Worm (Caenorhabditis elegans) whole organism, L3 larva: ENCODE results near the gene fbxa-115.

Experiments used
- R02D3.7 ChIP-seq: fragments of 150-350 bp; optimal IDR thresholded peaks from 2 replicates; lab custom pipeline; 2014; ENCODE audit warnings: missing biosample characterization, missing genetic modification characterization
- ZK546.5 ChIP-seq: sonication (generic microtip); optimal IDR thresholded peaks from 2 replicates; lab custom pipeline; 2017; ENCODE audit warnings: missing biosample characterization, missing genetic modification characterization
- ceh-28 ChIP-seq: fragments of 150-350 bp; optimal IDR thresholded peaks from 2 replicates; lab custom pipeline; 2014; ENCODE audit warnings: missing biosample characterization, missing genetic modification reagents, missing genetic modification characterization
- elt-2 ChIP-seq: sonication (generic microtip); optimal IDR thresholded peaks from 2 replicates; lab custom pipeline; 2016; ENCODE audit warnings: missing genetic modification reagents, mild to moderate bottlenecking, missing genetic modification characterization, missing compliant biosample characterization
- fkh-2 ChIP-seq: fragments of 150-350 bp; optimal IDR thresholded peaks from 2 replicates; lab custom pipeline; 2014; ENCODE audit warnings: missing biosample characterization, missing genetic modification reagents, missing genetic modification characterization
- nfya-1 ChIP-seq: sonication (generic microtip); optimal IDR thresholded peaks from 2 replicates; lab custom pipeline; 2017; ENCODE audit warnings: missing genetic modification characterization, mild to moderate bottlenecking, missing compliant biosample characterization, antibody characterized with exemption, moderate library complexity; ENCODE audit not compliant: insufficient read depth
- nhr-11 ChIP-seq: fragments of 150-350 bp; optimal IDR thresholded peaks from 2 replicates; lab custom pipeline; 2014; ENCODE audit warnings: missing biosample characterization, missing genetic modification characterization
- nhr-237 ChIP-seq: fragments of 150-350 bp; optimal IDR thresholded peaks from 2 replicates; lab custom pipeline; 2014; ENCODE audit warnings: missing biosample characterization, missing genetic modification characterization
- zag-1 ChIP-seq: fragments of 150-350 bp; optimal IDR thresholded peaks from 2 replicates; lab custom pipeline; 2014; ENCODE audit warnings: missing biosample characterization, missing genetic modification characterization

DNA sequence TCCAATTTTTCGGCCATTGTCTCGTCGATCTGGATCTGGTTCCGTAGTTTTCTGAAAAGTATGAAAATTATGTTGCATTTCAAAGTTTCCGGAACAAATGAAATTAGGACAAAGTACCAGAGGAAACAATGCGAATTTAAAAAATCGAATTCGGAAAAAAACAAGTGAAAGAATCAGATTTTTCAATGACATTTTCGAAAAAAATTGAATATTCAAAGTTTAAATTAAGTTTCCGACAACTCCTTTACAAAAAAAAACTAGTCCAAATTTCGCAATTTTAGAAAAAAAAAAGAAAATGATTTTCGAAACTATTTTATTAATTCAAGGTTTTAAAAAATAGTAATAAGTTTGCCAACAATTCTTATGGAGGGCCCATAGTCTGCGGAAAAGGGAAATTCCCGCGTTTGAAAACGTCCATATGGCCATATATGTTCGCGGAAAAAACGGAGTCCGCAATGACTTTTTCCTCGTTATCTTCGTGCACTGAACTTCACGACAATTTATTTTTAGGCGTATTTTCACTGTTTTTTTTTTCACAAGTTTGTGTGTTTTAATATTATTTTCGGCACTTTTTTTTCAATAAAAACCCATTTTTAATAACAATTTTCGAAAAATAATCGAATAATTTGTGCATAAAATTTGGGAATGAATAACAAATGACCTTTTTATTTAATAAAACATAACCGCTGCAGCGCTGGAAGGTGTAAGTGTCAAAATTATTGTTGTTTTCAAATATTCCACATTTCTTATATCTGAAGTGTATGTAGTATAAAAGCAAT, at the start of gene fbxa-115, which contains the start of gene Y113G7B.27:
- TF ChIP-seq fkh-2 (no peak), zag-1 (tag; lab: Kevin White, UChicago) (no peak), nfya-1 (tag; lab: Kevin White, UChicago) (no peak), R02D3.7 (tag; lab: Kevin White, UChicago) (no peak), nhr-11 (tag; lab: Kevin White, UChicago) (no peak), elt-2 (tag; lab: Kevin White, UChicago) (no peak), ceh-28 (tag; lab: Kevin White, UChicago) (no peak), nhr-237 (no peak), ZK546.5 (tag; lab: Kevin White, UChicago) (no peak)
